Worm (Caenorhabditis elegans): ENCODE data around the gene tag-294.

DNA sequence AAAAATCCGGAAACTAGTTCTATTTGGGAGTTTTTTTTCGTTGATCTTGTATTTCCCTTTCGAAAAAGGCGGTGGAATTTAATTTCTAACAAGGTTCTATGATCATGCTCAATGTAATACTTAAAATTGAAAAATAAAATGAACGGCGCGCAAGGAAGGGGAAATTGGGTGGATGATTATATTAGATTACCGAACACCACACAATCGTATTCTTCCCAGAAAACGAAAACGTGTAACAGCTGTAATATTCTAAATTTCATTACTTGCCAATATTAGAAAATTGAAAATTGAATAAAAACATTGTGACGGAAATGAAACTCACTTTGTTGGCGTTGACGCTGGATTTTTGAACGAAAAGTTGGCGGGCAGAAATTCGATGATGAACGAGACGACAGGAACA, 39.4 kb downstream of the tag-294 start:
- TF ChIP-seq ref-1 (GFP tag; conservative IDR thresholded peaks at IDR 0.05) (no peak), tab-1 (GFP tag; IDR thresholded peaks at IDR 0.05) (no peak), flt-1 (GFP tag; IDR thresholded peaks at IDR 0.05) (no peak), klf-2 (GFP tag; conservative IDR thresholded peaks at IDR 0.05) (no peak), ztf-29 (GFP tag; IDR thresholded peaks at IDR 0.05) (no peak), med-1 (GFP tag; optimal IDR thresholded peaks at IDR 0.05; ENCODE audit: insufficient read depth) (no peak), ztf-23 (GFP tag; IDR thresholded peaks at IDR 0.05) (no peak), cog-1 (tag; optimal IDR thresholded peaks at IDR 0.05) (no peak), T22C8.4 (GFP tag; IDR thresholded peaks at IDR 0.05) (no peak)

Measured in whole organism, midembryonic.